Worm (Caenorhabditis elegans) whole organism, mixed stage, embryonic: Measurements from ENCODE around the gene H12I13.1.

ENCODE experiments used
- bed-3 ChIP-seq: fragments of 200-800 bp; sonication (Bioruptor generic); optimal IDR thresholded peaks from 3 replicates; lab custom pipeline; 2018; ENCODE audit warnings: mild to moderate bottlenecking, missing genetic modification characterization, moderate library complexity, missing compliant biosample characterization
- ceh-39 ChIP-seq: fragments of 150-350 bp; optimal IDR thresholded peaks from 2 replicates; lab custom pipeline; 2014; ENCODE audit warnings: missing biosample characterization, missing genetic modification characterization
- ceh-43 ChIP-seq: fragments of 200-800 bp; sonication (Bioruptor generic); optimal IDR thresholded peaks from 2 replicates; lab custom pipeline; 2018; ENCODE audit warnings: mild to moderate bottlenecking, missing genetic modification characterization, moderate library complexity, missing compliant biosample characterization
- ceh-83 ChIP-seq: fragments of 200-800 bp; sonication (Bioruptor generic); optimal IDR thresholded peaks from 2 replicates; lab custom pipeline; 2018; ENCODE audit warnings: mild to moderate bottlenecking, missing genetic modification characterization, missing compliant biosample characterization
- ces-1 ChIP-seq: fragments of 150-350 bp; optimal IDR thresholded peaks from 2 replicates; lab custom pipeline; 2014; ENCODE audit warnings: missing biosample characterization, missing genetic modification reagents, missing genetic modification characterization
- cnd-1 ChIP-seq: fragments of 200-800 bp; sonication (Bioruptor generic); optimal IDR thresholded peaks from 2 replicates; lab custom pipeline; 2018; ENCODE audit warnings: mild to moderate bottlenecking, missing genetic modification characterization, missing compliant biosample characterization
- drap-1 ChIP-seq: fragments of 200-800 bp; sonication (Bioruptor generic); optimal IDR thresholded peaks from 3 replicates; lab custom pipeline; 2018; ENCODE audit warnings: mild to moderate bottlenecking, missing genetic modification characterization, missing compliant biosample characterization
- elt-1 ChIP-seq: sonication (generic microtip); optimal IDR thresholded peaks from 2 replicates; lab custom pipeline; 2017; ENCODE audit warnings: missing genetic modification characterization, mild to moderate bottlenecking, missing compliant biosample characterization, antibody characterized with exemption, moderate library complexity, borderline replicate concordance; ENCODE audit not compliant: insufficient read depth
- elt-3 ChIP-seq: fragments of 150-350 bp; optimal IDR thresholded peaks from 2 replicates; lab custom pipeline; 2014; ENCODE audit warnings: missing biosample characterization, missing genetic modification characterization
- hlh-1 ChIP-seq: fragments of 150-350 bp; optimal IDR thresholded peaks from 2 replicates; lab custom pipeline; 2014; ENCODE audit warnings: missing biosample characterization, missing genetic modification reagents, missing genetic modification characterization
- lin-32 ChIP-seq: fragments of 200-800 bp; sonication (Bioruptor generic); optimal IDR thresholded peaks from 2 replicates; lab custom pipeline; 2018; ENCODE audit warnings: mild to moderate bottlenecking, missing genetic modification characterization, missing compliant biosample characterization
- lsy-2 ChIP-seq: fragments of 150-350 bp; optimal IDR thresholded peaks from 2 replicates; lab custom pipeline; 2014; ENCODE audit warnings: missing biosample characterization, missing genetic modification characterization
- mep-1 ChIP-seq: fragments of 150-350 bp; optimal IDR thresholded peaks from 2 replicates; lab custom pipeline; 2017; ENCODE audit warnings: missing biosample characterization, missing genetic modification reagents, missing genetic modification characterization, inconsistent platforms
- mls-2 ChIP-seq: sonication (generic microtip); optimal IDR thresholded peaks from 2 replicates; lab custom pipeline; 2016; ENCODE audit warnings: mild to moderate bottlenecking, missing genetic modification characterization, moderate library complexity, missing compliant biosample characterization
- nhr-12 ChIP-seq: fragments of 150-350 bp; optimal IDR thresholded peaks from 2 replicates; lab custom pipeline; 2014; ENCODE audit warnings: missing biosample characterization, missing genetic modification characterization
- nhr-2 ChIP-seq: fragments of 150-350 bp; optimal IDR thresholded peaks from 2 replicates; lab custom pipeline; 2014; ENCODE audit warnings: missing biosample characterization, missing genetic modification characterization
- nhr-28 ChIP-seq: fragments of 150-350 bp; optimal IDR thresholded peaks from 2 replicates; lab custom pipeline; 2014; ENCODE audit warnings: missing biosample characterization, missing genetic modification characterization
- nhr-76 ChIP-seq: sonication (generic microtip); optimal IDR thresholded peaks from 2 replicates; lab custom pipeline; 2017; ENCODE audit warnings: missing biosample characterization, missing genetic modification characterization
- pha-4 ChIP-seq: fragments of 150-350 bp; optimal IDR thresholded peaks from 2 replicates; lab custom pipeline; 2018; ENCODE audit warnings: missing biosample characterization, missing genetic modification reagents, missing genetic modification characterization
- sem-2 ChIP-seq: fragments of 200-800 bp; sonication (Bioruptor generic); optimal IDR thresholded peaks from 2 replicates; lab custom pipeline; 2018; ENCODE audit warnings: mild to moderate bottlenecking, missing genetic modification characterization, missing compliant biosample characterization
- snpc-4 ChIP-seq: fragments of 150-350 bp; optimal IDR thresholded peaks from 2 replicates; lab custom pipeline; 2014; ENCODE audit warnings: missing biosample characterization, missing genetic modification characterization
- sptf-1 ChIP-seq: sonication (generic microtip); optimal IDR thresholded peaks from 2 replicates; lab custom pipeline; 2017; ENCODE audit warnings: mild to moderate bottlenecking, missing genetic modification characterization, moderate library complexity, missing compliant biosample characterization
- tbx-8 ChIP-seq: fragments of 200-800 bp; sonication (Bioruptor generic); optimal IDR thresholded peaks from 2 replicates; lab custom pipeline; 2018; ENCODE audit warnings: mild to moderate bottlenecking, missing genetic modification characterization, moderate library complexity, missing compliant biosample characterization
- unc-120 ChIP-seq: sonication (generic microtip); optimal IDR thresholded peaks from 2 replicates; lab custom pipeline; 2017; ENCODE audit warnings: missing genetic modification characterization, missing compliant biosample characterization; ENCODE audit not compliant: poor library complexity, severe bottlenecking
- unc-62 ChIP-seq: fragments of 150-350 bp; optimal IDR thresholded peaks from 2 replicates; lab custom pipeline; 2014; ENCODE audit warnings: missing biosample characterization, missing genetic modification reagents, missing genetic modification characterization
- zip-8 ChIP-seq: fragments of 150-350 bp; optimal IDR thresholded peaks from 2 replicates; lab custom pipeline; 2014; ENCODE audit warnings: missing biosample characterization, missing genetic modification characterization
- ztf-11 ChIP-seq: fragments of 150-350 bp; optimal IDR thresholded peaks from 2 replicates; lab custom pipeline; 2014; ENCODE audit warnings: missing biosample characterization, missing genetic modification characterization

H12I13.1 gene

DNA sequence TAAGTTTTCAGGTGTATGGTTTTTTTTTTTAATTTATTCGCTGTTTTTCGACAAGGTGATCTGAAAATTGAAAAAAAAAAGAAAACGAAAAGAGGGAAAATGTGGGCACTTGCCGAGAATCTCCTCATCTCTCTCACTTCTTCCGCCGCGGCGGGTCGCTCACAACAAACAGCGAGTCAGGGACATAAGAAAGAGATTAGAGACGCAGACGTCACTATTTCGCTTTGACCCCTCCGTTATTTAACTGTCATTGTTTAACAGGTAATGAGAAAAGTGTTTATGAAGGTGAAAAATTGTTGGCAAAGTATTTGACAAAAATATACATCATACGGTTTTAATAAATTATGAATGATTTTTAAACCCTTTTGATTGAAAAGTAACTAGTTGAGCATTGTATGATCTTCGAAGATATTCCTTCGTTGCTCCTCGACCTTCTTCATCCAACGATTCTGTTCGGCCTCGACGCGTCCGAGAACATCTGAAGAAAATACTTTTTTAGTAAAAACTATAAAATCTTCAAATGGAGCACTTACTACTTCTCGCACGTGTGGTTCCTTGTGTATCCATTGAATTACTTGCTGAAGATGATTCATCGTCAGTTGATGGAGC is 20.8 kb downstream of the H12I13.1 start:
- TF ChIP-seq tbx-8 (GFP tag; lab: Kevin White, UChicago) (no peak), sem-2 (GFP tag; lab: Kevin White, UChicago) (no peak), ces-1 (GFP tag; lab: Kevin White, UChicago) (peak; percentile 7)

DNA sequence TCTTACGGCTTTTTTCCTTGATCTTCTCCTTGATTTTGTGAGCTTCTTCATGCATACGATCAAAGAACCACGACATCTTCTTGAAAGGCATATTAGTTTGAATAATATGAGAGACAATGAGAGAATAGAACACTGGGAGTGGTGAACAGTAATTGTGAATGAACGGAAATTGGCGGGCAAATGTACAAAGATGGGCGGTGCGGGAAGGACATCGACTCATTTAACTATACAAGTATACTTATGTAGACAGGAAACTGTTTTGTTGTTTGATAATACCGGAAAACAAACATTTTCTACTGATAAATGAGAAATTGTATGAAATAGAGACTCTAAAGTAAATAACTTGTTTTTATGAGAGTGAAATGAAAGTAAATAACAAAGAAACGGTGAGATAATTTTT is 21.9 kb downstream of the H12I13.1 start, which contains the start of gene R12C12.5:
Gene R12C12.5 (minus strand): TSS at position 101 of the 400 bp plus-strand sequence.
- TF ChIP-seq ceh-39 (tag; lab: Kevin White, UChicago), result no peak
- TF ChIP-seq cnd-1, result no peak
- TF ChIP-seq nhr-28 (tag; lab: Kevin White, UChicago), result no peak
- no peak for TF ChIP-seq mep-1
- no peak for TF ChIP-seq pha-4 (tag; lab: Kevin White, UChicago)
- TF ChIP-seq tbx-8 (GFP tag; lab: Kevin White, UChicago), result no peak
- no peak for TF ChIP-seq sem-2 (GFP tag; lab: Kevin White, UChicago)
- TF ChIP-seq hlh-1 (tag; lab: Kevin White, UChicago), result no peak
- TF ChIP-seq ceh-83 (GFP tag; lab: Kevin White, UChicago), result no peak
- TF ChIP-seq mls-2 (tag; lab: Kevin White, UChicago), result no peak
- no peak for TF ChIP-seq zip-8
- TF ChIP-seq, all 35 proteins: peak for 0

DNA sequence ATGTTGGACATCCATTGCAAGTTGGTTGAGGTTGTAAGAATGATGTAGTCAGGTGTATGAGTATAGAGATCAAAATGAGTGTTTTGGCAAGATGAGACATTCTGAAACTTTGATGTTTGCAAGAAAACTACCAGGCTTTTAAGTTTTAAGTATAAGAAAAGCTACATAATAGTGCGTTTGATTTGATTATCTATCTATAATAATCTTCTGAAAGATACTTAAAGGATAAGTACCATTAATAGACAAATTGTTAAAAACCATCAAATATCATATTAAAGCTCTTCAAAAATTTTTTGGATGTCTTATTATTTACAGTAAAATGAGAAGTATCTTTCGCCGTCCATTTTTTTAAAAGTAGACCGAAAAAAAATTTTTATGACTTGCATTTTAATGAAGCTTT is 23.8 kb downstream of the H12I13.1 start, which contains the start of gene R12C12.10:
Gene R12C12.10 (minus strand): TSS at position 101 of the 400 bp plus-strand sequence.
- TF ChIP-seq ztf-11 (tag; lab: Kevin White, UChicago), result no peak
- TF ChIP-seq cnd-1, result no peak
- no peak for TF ChIP-seq nhr-28 (tag; lab: Kevin White, UChicago)
- TF ChIP-seq ceh-83 (GFP tag; lab: Kevin White, UChicago), result no peak
- no peak for TF ChIP-seq pha-4 (tag; lab: Kevin White, UChicago)

DNA sequence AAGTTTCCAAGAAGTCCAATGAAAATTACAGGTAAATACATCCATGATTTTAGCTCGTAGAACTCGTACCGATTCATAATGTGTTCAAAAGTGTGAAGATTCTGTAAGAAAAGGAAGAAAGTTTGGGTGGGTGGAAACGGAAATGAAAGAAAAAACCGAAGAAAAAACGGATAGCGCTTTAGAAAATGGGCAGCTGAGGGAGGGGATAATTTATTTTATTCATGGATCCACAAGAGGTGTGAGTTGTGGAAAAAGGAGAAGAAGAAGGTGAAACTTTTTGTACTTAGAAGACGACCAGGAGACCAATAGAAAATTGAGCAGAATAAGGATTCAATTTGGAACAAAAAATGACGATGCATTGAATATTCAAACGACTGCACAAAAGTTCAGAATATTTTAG is 35.9 kb downstream of the H12I13.1 start, which contains the start of gene frpr-16:
Gene frpr-16 (minus strand): TSS at position 101 of the 400 bp plus-strand sequence.
- TF ChIP-seq unc-62 (GFP tag; lab: Kevin White, UChicago), result no peak
- no peak for TF ChIP-seq ceh-39 (tag; lab: Kevin White, UChicago)
- TF ChIP-seq sem-2 (GFP tag; lab: Kevin White, UChicago), result no peak
- TF ChIP-seq hlh-1 (tag; lab: Kevin White, UChicago), result no peak
- TF ChIP-seq zip-8, result no peak
- no peak for TF ChIP-seq pha-4 (tag; lab: Kevin White, UChicago)
- TF ChIP-seq tbx-8 (GFP tag; lab: Kevin White, UChicago), result no peak
- TF ChIP-seq unc-120 (tag; lab: Kevin White, UChicago), result no peak
- no peak for TF ChIP-seq nhr-12 (tag; lab: Kevin White, UChicago)
- no peak for TF ChIP-seq lin-32 (GFP tag; lab: Kevin White, UChicago)
- TF ChIP-seq elt-1, result no peak
- no peak for TF ChIP-seq ces-1 (GFP tag; lab: Kevin White, UChicago)
- TF ChIP-seq bed-3 (GFP tag; lab: Kevin White, UChicago), result no peak
- no peak for TF ChIP-seq ceh-43 (GFP tag; lab: Kevin White, UChicago)

DNA sequence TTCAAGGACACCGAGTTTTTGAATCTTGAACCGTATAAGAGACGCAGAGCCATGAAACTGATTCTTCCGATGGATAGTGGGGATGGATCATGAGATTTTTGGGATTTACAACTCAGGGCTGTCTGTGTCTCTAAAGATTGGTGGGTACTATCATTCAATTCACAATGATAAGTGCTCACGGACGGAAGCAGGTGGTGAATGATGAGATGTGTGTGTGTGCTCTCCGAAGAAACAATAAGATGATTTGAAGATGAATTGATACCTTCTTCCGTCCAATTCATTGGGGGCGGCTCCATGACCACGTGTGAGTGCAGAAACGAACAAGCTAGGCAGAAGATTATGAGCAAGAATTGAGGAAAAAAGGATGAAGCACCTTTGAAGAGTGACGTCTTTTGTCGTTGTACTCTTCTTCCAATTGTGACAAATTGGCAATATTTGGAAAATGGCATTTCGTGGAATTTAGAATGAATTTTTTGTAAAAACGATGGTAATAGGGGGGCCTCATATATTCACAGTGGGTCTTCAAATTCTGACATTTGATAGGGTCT is 38.3 kb downstream of the H12I13.1 start:
- peak; percentile 64 for TF ChIP-seq unc-120 (tag; lab: Kevin White, UChicago)
- no peak for TF ChIP-seq nhr-28 (tag; lab: Kevin White, UChicago)
- TF ChIP-seq ceh-39 (tag; lab: Kevin White, UChicago), result no peak
- no peak for TF ChIP-seq bed-3 (GFP tag; lab: Kevin White, UChicago)
- no peak for TF ChIP-seq ceh-83 (GFP tag; lab: Kevin White, UChicago)
- TF ChIP-seq hlh-1 (tag; lab: Kevin White, UChicago), result peak; percentile 36
- no peak for TF ChIP-seq elt-3 (tag; lab: Kevin White, UChicago)
- TF ChIP-seq snpc-4 (tag; lab: Kevin White, UChicago), result no peak
- no peak for TF ChIP-seq zip-8
- TF ChIP-seq lsy-2, result no peak
- no peak for TF ChIP-seq tbx-8 (GFP tag; lab: Kevin White, UChicago)
- no peak for TF ChIP-seq drap-1 (GFP tag; lab: Kevin White, UChicago)
- no peak for TF ChIP-seq nhr-2
- TF ChIP-seq lin-32 (GFP tag; lab: Kevin White, UChicago), result no peak
- no peak for TF ChIP-seq nhr-76
- TF ChIP-seq sptf-1 (tag; lab: Kevin White, UChicago), result no peak
- TF ChIP-seq unc-62 (GFP tag; lab: Kevin White, UChicago), result peak; percentile 80
- TF ChIP-seq sem-2 (GFP tag; lab: Kevin White, UChicago), result no peak
